Fruit fly (Drosophila melanogaster) whole organism, adult: ENCODE data around the gene CG34181.

Source experiments
- CG12768 ChIP-seq: fragments of 200-800 bp; sonication (Bioruptor generic); optimal IDR thresholded peaks from 2 replicates; lab custom pipeline; 2017; ENCODE audit warnings: missing biosample characterization, missing genetic modification characterization, mild to moderate bottlenecking, moderate library complexity, missing genetic modification reagents
- CG14711 ChIP-seq: fragments of 200-800 bp; sonication (Bioruptor generic); optimal IDR thresholded peaks from 2 replicates; lab custom pipeline; 2018; ENCODE audit warnings: missing biosample characterization, mild to moderate bottlenecking, missing genetic modification characterization, moderate library complexity
- CG1620 ChIP-seq: fragments of 200-800 bp; sonication (Bioruptor generic); optimal IDR thresholded peaks from 2 replicates; lab custom pipeline; 2016; ENCODE audit warnings: missing biosample characterization, missing genetic modification characterization
- CG33017 ChIP-seq: fragments of 200-800 bp; sonication (Bioruptor generic); optimal IDR thresholded peaks from 2 replicates; lab custom pipeline; 2018; ENCODE audit warnings: missing biosample characterization, mild to moderate bottlenecking, missing genetic modification characterization, moderate library complexity
- CG7045 ChIP-seq: fragments of 200-800 bp; sonication (Bioruptor generic); optimal IDR thresholded peaks from 2 replicates; lab custom pipeline; 2017; ENCODE audit warnings: missing biosample characterization, mild to moderate bottlenecking, missing genetic modification characterization
- CG7101 ChIP-seq: fragments of 200-800 bp; sonication (Bioruptor generic); optimal IDR thresholded peaks from 2 replicates; lab custom pipeline; 2018; ENCODE audit warnings: missing biosample characterization, mild to moderate bottlenecking, missing genetic modification characterization, moderate library complexity
- Clk ChIP-seq: fragments of 200-800 bp; sonication (Bioruptor generic); optimal IDR thresholded peaks from 2 replicates; lab custom pipeline; 2017; ENCODE audit warnings: missing biosample characterization, missing genetic modification characterization
- Crg-1 ChIP-seq: fragments of 200-800 bp; sonication (Bioruptor generic); optimal IDR thresholded peaks from 2 replicates; lab custom pipeline; 2016; ENCODE audit warnings: missing biosample characterization, missing genetic modification characterization
- Mnt ChIP-seq: fragments of 200-800 bp; sonication (Bioruptor generic); optimal IDR thresholded peaks from 2 replicates; lab custom pipeline; 2016; ENCODE audit warnings: missing biosample characterization, mild to moderate bottlenecking, missing genetic modification characterization
- cnc ChIP-seq, 2 experiments: fragments of >200 bp; optimal IDR thresholded peaks; 2 replicates each; lab custom pipeline; 2017
- kay ChIP-seq: fragments of 200-800 bp; sonication (Bioruptor generic); peaks from one replicate; lab custom pipeline; 2016; ENCODE audit warnings: missing biosample characterization, missing genetic modification characterization, borderline replicate concordance
- ovo ChIP-seq: fragments of 200-800 bp; sonication (Bioruptor generic); optimal IDR thresholded peaks from 2 replicates; lab custom pipeline; 2016; ENCODE audit warnings: missing biosample characterization, missing genetic modification characterization
- tj ChIP-seq: fragments of 200-800 bp; sonication (Bioruptor generic); optimal IDR thresholded peaks from 3 replicates; lab custom pipeline; 2017; ENCODE audit warnings: missing biosample characterization, mild to moderate bottlenecking, missing genetic modification characterization, moderate library complexity
- toe ChIP-seq: fragments of 200-800 bp; sonication (Bioruptor generic); optimal IDR thresholded peaks from 2 replicates; lab custom pipeline; 2016; ENCODE audit warnings: missing biosample characterization, missing genetic modification characterization

CG34181 gene

dm6 chr2L:9415053-9415452 lies 47.6 kb downstream of the CG34181 start, which contains the start of gene Shawl:
Gene Shawl (minus strand): TSS chr2L:9415156.
- TF ChIP-seq CG7101 (tag; lab: Kevin White, UChicago): no peak
- no peak for TF ChIP-seq CG12768 (GFP tag; lab: Kevin White, UChicago)
- TF ChIP-seq toe (GFP tag; lab: Kevin White, UChicago): no peak
- TF ChIP-seq CG7045 (GFP tag; lab: Kevin White, UChicago): no peak
- no peak for TF ChIP-seq Clk (GFP tag; lab: Kevin White, UChicago)
- no peak for TF ChIP-seq CG1620 (GFP tag; lab: Kevin White, UChicago)
- no peak for TF ChIP-seq CG33017 (tag; lab: Kevin White, UChicago)
- no peak for TF ChIP-seq Crg-1 (GFP tag; lab: Kevin White, UChicago)
- TF ChIP-seq ovo: no peak
- no peak for TF ChIP-seq Mnt (GFP tag; lab: Kevin White, UChicago)
- TF ChIP-seq tj (GFP tag; lab: Kevin White, UChicago): no peak

- TF ChIP-seq ovo: no peak
- no peak for TF ChIP-seq cnc (optimal IDR thresholded peaks at IDR 0.05; lab: Kevin White, UChicago)
- peak; percentile 74 for TF ChIP-seq kay (GFP tag; lab: Kevin White, UChicago)
- TF ChIP-seq CG14711 (tag; lab: Kevin White, UChicago): no peak
- no peak for TF ChIP-seq CG7101 (tag; lab: Kevin White, UChicago)
These were observed 48.9 kb downstream of the CG34181 start, which contains the start of gene Mco1 for dm6 chr2L:9416244-9416758. Gene Mco1 (plus strand): TSS chr2L:9416588.
